Worm (Caenorhabditis elegans) whole organism, L4 larva: ENCODE results near the gene swsn-6.
A peak's percentile ranks its signal among the peaks of the same experiment; 100 is the strongest.

Source experiments
- D1046.2 ChIP-seq: fragments of 200-800 bp; sonication (Bioruptor generic); IDR thresholded peaks from 2 replicates; pipeline ENCODE4 v1.3.6; 2022; ENCODE audit warnings: missing genetic modification characterization, missing compliant biosample characterization
- F10B5.3 ChIP-seq: sonication (generic microtip); optimal IDR thresholded peaks from 2 replicates; lab custom pipeline; 2016; ENCODE audit warnings: mild to moderate bottlenecking, missing genetic modification characterization, missing compliant biosample characterization
- F44E2.7 ChIP-seq: fragments of 200-800 bp; sonication (Bioruptor generic); IDR thresholded peaks from 2 replicates; pipeline ENCODE4 v2.1.2; 2022; ENCODE audit warnings: missing genetic modification characterization, missing compliant biosample characterization
- F49E8.2 ChIP-seq: sonication (generic microtip); optimal IDR thresholded peaks from 2 replicates; lab custom pipeline; 2016; ENCODE audit warnings: missing compliant biosample characterization, mild to moderate bottlenecking, missing genetic modification characterization, borderline replicate concordance
- T20F7.1 ChIP-seq: fragments of 200-800 bp; sonication (Bioruptor generic); optimal IDR thresholded peaks from 2 replicates; lab custom pipeline; 2018; ENCODE audit warnings: mild to moderate bottlenecking, missing genetic modification characterization, missing compliant biosample characterization
- ceh-44 ChIP-seq: fragments of 200-800 bp; sonication (Bioruptor generic); IDR thresholded peaks from 2 replicates; pipeline ENCODE4 v1.3.6; 2022; ENCODE audit warnings: missing genetic modification reagents, missing genetic modification characterization, missing compliant biosample characterization
- ctbp-1 ChIP-seq: fragments of 200-800 bp; sonication (Bioruptor generic); IDR thresholded peaks from 2 replicates; pipeline ENCODE4 v1.3.6; 2022; ENCODE audit warnings: missing genetic modification reagents, missing genetic modification characterization, missing compliant biosample characterization
- daf-12 ChIP-seq: fragments of 150-350 bp; optimal IDR thresholded peaks from 2 replicates; lab custom pipeline; 2014; ENCODE audit warnings: missing biosample characterization, missing genetic modification reagents, missing genetic modification characterization
- dmd-8 ChIP-seq: fragments of 200-800 bp; sonication (Bioruptor generic); IDR thresholded peaks from 2 replicates; pipeline ENCODE4 v1.3.6; 2022; ENCODE audit warnings: missing genetic modification characterization, missing compliant biosample characterization
- dpl-1 ChIP-seq: fragments of 150-350 bp; optimal IDR thresholded peaks from 2 replicates; lab custom pipeline; 2014; ENCODE audit warnings: missing biosample characterization, missing genetic modification reagents, missing genetic modification characterization
- duxl-1 ChIP-seq: sonication (generic microtip); optimal IDR thresholded peaks from 2 replicates; lab custom pipeline; 2016; ENCODE audit warnings: mild to moderate bottlenecking, missing genetic modification characterization, moderate library complexity, missing compliant biosample characterization; ENCODE audit not compliant: poor library complexity
- egl-43 ChIP-seq: fragments of 200-800 bp; sonication (Bioruptor generic); IDR thresholded peaks from 2 replicates; pipeline ENCODE4 v1.3.6; 2022; ENCODE audit warnings: missing genetic modification reagents, missing genetic modification characterization, missing compliant biosample characterization
- fos-1 ChIP-seq: fragments of 150-350 bp; optimal IDR thresholded peaks from 2 replicates; lab custom pipeline; 2014; ENCODE audit warnings: missing biosample characterization, missing genetic modification characterization
- hif-1 ChIP-seq, 2 experiments: sonication (generic microtip); optimal IDR thresholded peaks; 2 replicates each; lab custom pipeline; 2016 to 2017; ENCODE audit warnings: missing compliant biosample characterization in 2 of 2, missing genetic modification characterization in 2 of 2, missing genetic modification reagents in 2 of 2, missing genotype in 2 of 2, mild to moderate bottlenecking in 1 of 2
- hlh-30 ChIP-seq: sonication (generic microtip); optimal IDR thresholded peaks from 2 replicates; lab custom pipeline; 2017; ENCODE audit warnings: antibody characterized with exemption, mild to moderate bottlenecking, missing genetic modification characterization, missing compliant biosample characterization; ENCODE audit not compliant: insufficient read depth
- lin-39 ChIP-seq: fragments of 150-350 bp; optimal IDR thresholded peaks from 2 replicates; lab custom pipeline; 2014; ENCODE audit warnings: missing biosample characterization, missing genetic modification reagents, missing genetic modification characterization
- madf-5 ChIP-seq, 2 experiments: fragments of 200-800 bp; sonication (Bioruptor generic); IDR thresholded peaks; 2 replicates each; pipeline ENCODE4 v1.3.6; 2022; ENCODE audit warnings: missing compliant biosample characterization in 2 of 2, missing genetic modification characterization in 2 of 2
- mdl-1 ChIP-seq, 2 experiments: fragments of 150-350 bp in 1 of 2; sonication (generic microtip) in 1 of 2; optimal IDR thresholded peaks; 2 replicates each; lab custom pipeline; 2014 to 2017; ENCODE audit warnings: missing biosample characterization in 2 of 2, missing genetic modification characterization in 2 of 2
- mes-2 ChIP-seq: sonication (generic microtip); optimal IDR thresholded peaks from 2 replicates; lab custom pipeline; 2016; ENCODE audit warnings: missing genotype, mild to moderate bottlenecking, missing genetic modification characterization, missing compliant biosample characterization; ENCODE audit not compliant: poor library complexity, severe bottlenecking
- mxl-2 ChIP-seq: fragments of 200-800 bp; sonication (Bioruptor generic); conservative IDR thresholded peaks from 2 replicates; pipeline ENCODE4 v1.3.6; 2022; ENCODE audit warnings: missing genetic modification reagents, missing genetic modification characterization, missing compliant biosample characterization
- nhr-10 ChIP-seq: fragments of 150-350 bp; optimal IDR thresholded peaks from 2 replicates; lab custom pipeline; 2014; ENCODE audit warnings: missing biosample characterization, missing genetic modification characterization
- nhr-111 ChIP-seq: fragments of 200-800 bp; sonication (Bioruptor generic); optimal IDR thresholded peaks from 2 replicates; lab custom pipeline; 2018; ENCODE audit warnings: mild to moderate bottlenecking, missing genetic modification characterization, missing compliant biosample characterization
- nhr-25 ChIP-seq: sonication (generic microtip); optimal IDR thresholded peaks from 2 replicates; lab custom pipeline; 2017; ENCODE audit warnings: missing genetic modification characterization, mild to moderate bottlenecking, missing compliant biosample characterization, antibody characterized with exemption, moderate library complexity, borderline replicate concordance; ENCODE audit not compliant: insufficient read depth
- nhr-28 ChIP-seq: fragments of 150-350 bp; optimal IDR thresholded peaks from 2 replicates; lab custom pipeline; 2014; ENCODE audit warnings: missing biosample characterization, missing genetic modification characterization
- nhr-41 ChIP-seq: fragments of 200-800 bp; sonication (Bioruptor generic); IDR thresholded peaks from 2 replicates; pipeline ENCODE4 v1.3.6; 2022; ENCODE audit warnings: missing genetic modification reagents, missing genetic modification characterization, missing compliant biosample characterization
- nhr-6 ChIP-seq: fragments of 150-350 bp; optimal IDR thresholded peaks from 2 replicates; lab custom pipeline; 2014; ENCODE audit warnings: missing biosample characterization, missing genetic modification characterization
- set-16 ChIP-seq: fragments of 200-800 bp; sonication (Bioruptor generic); IDR thresholded peaks from 2 replicates; pipeline ENCODE4 v1.3.6; 2022; ENCODE audit warnings: missing genetic modification reagents, missing genetic modification characterization, missing compliant biosample characterization
- skn-1 ChIP-seq: fragments of 150-350 bp; optimal IDR thresholded peaks from 2 replicates; lab custom pipeline; 2014; ENCODE audit warnings: missing biosample characterization, missing genetic modification characterization
- spr-1 ChIP-seq: sonication (generic microtip); optimal IDR thresholded peaks from 2 replicates; lab custom pipeline; 2016; ENCODE audit warnings: mild to moderate bottlenecking, missing genetic modification characterization, missing compliant biosample characterization
- spr-3 ChIP-seq: fragments of 200-800 bp; sonication (Bioruptor generic); optimal IDR thresholded peaks from 2 replicates; lab custom pipeline; 2018; ENCODE audit warnings: mild to moderate bottlenecking, missing genetic modification characterization, missing compliant biosample characterization
- unc-62 ChIP-seq, 3 experiments: fragments of 150-350 bp in 1 of 3; sonication (generic microtip); optimal IDR thresholded peaks in 2 of 3; peaks in 1 of 3; 1 replicate in 1 of 3; 2 replicates in 2 of 3; lab custom pipeline; 2014 to 2017; ENCODE audit warnings: missing biosample characterization in 3 of 3, missing genetic modification characterization in 3 of 3, missing genetic modification reagents in 3 of 3, missing genotype in 1 of 3
- vab-7 ChIP-seq: fragments of 200-800 bp; sonication (Bioruptor generic); IDR thresholded peaks from 2 replicates; pipeline ENCODE4 v1.3.6; 2022; ENCODE audit warnings: missing genetic modification reagents, missing genetic modification characterization, missing compliant biosample characterization
- zfp-2 ChIP-seq: sonication (generic microtip); optimal IDR thresholded peaks from 2 replicates; lab custom pipeline; 2016; ENCODE audit warnings: mild to moderate bottlenecking, missing genetic modification characterization, missing compliant biosample characterization
- ztf-11 ChIP-seq: fragments of 150-350 bp; optimal IDR thresholded peaks from 2 replicates; lab custom pipeline; 2014; ENCODE audit warnings: missing biosample characterization, missing genetic modification characterization

swsn-6 gene

ce11 chrIV:5396769-5397168 is 1.9 kb downstream of the swsn-6 start, which contains the start of gene ZK616.3 (continued):
- no peak for TF ChIP-seq ctbp-1 (GFP tag; lab: Robert Waterston, UW)

DNA sequence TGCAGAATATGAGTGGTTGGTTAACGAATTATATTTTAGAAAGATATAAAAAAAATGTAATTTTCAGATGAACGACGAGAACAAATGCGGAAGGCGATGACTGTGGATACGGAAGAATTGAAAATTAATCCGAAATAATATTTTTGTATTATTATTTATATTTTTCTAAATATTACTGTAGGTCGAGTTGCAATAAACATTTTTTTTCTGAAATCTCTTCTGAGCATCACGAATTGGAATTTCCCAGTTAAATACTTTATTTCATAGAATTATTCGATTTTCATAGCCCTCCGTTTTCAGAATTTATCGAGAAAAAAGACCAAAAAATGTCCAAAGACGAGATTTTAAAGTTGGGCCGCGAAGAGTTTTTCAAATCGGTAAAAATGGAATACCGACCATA is 2.7 kb downstream of the swsn-6 start, which contains the start of gene ZK616.2:
Gene ZK616.2 (plus strand): TSS at position 301 of the 400 bp plus-strand sequence.
- TF ChIP-seq ztf-11 (no peak), nhr-28 (no peak), daf-12 (tag; lab: Kevin White, UChicago) (no peak), duxl-1 (tag; lab: Kevin White, UChicago) (no peak), lin-39 (tag; lab: Kevin White, UChicago) (no peak), mxl-2 (no peak), F10B5.3 (tag; lab: Kevin White, UChicago) (no peak), F44E2.7 (GFP tag; lab: Robert Waterston, UW) (no peak), zfp-2 (tag; lab: Kevin White, UChicago) (no peak), fos-1 (no peak), ceh-44 (GFP tag; lab: Robert Waterston, UW) (no peak), F49E8.2 (tag; lab: Kevin White, UChicago) (no peak), dmd-8 (GFP tag; lab: Robert Waterston, UW) (no peak), hif-1 (tag; optimal IDR thresholded peaks at IDR 0.05; lab: Kevin White, UChicago) (no peak), T20F7.1 (GFP tag; lab: Kevin White, UChicago) (no peak), nhr-10 (tag; lab: Kevin White, UChicago) (no peak), nhr-25 (tag; lab: Kevin White, UChicago) (no peak)

ce11 chrIV:5400609-5401008 is 5.8 kb downstream of the swsn-6 start, which contains the start of gene ZK616.1:
Gene ZK616.1, plus strand, starts transcription at chrIV:5400909.
- TF ChIP-seq egl-43 (no peak), unc-62 (GFP tag; optimal IDR thresholded peaks at IDR 0.05 in 1 of 2; lab: Kevin White, UChicago) (peak in 1 of 2 experiments; percentile 16), unc-62 (tag; optimal IDR thresholded peaks at IDR 0.05; lab: Kevin White, UChicago) (no peak)

DNA sequence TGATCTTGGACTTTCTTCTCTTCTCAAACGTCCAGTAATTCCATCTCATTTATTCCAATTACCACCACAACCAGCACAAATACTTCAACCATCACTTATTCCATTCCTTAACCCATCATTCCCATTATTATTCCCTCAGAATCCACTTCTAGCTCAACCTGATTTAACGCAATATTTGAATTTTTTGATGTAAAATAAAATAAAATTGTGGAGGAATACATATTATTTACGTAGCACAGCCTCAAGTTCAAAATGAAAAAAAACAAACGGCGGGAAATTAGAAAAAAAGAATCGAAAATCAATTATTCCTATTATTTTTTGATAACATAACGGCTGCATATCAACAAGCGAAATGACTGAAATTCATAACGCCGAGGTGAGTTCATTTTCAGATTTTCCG is 10.5 kb downstream of the swsn-6 start, which contains the start of gene ZK616.61:
Gene ZK616.61 (plus strand): TSS at position 301 of the 400 bp plus-strand sequence.
- TF ChIP-seq nhr-41 (GFP tag; lab: Robert Waterston, UW), result no peak
- TF ChIP-seq madf-5 (GFP tag; IDR thresholded peaks at IDR 0.05; lab: Robert Waterston, UW), result no peak
- TF ChIP-seq mdl-1 (tag; optimal IDR thresholded peaks at IDR 0.05; lab: Kevin White, UChicago), result no peak
- TF ChIP-seq lin-39 (tag; lab: Kevin White, UChicago), result no peak
- TF ChIP-seq ceh-44 (GFP tag; lab: Robert Waterston, UW), result no peak
- no peak for TF ChIP-seq spr-1 (tag; lab: Kevin White, UChicago)
- no peak for TF ChIP-seq set-16 (GFP tag; lab: Robert Waterston, UW)
- TF ChIP-seq mes-2 (tag; lab: Kevin White, UChicago), result no peak
- TF ChIP-seq D1046.2 (GFP tag; lab: Robert Waterston, UW), result no peak
- TF ChIP-seq vab-7 (GFP tag; lab: Robert Waterston, UW), result no peak
- no peak for TF ChIP-seq nhr-111 (GFP tag; lab: Kevin White, UChicago)
- TF ChIP-seq skn-1 (tag; lab: Kevin White, UChicago), result no peak
- TF ChIP-seq spr-3 (GFP tag; lab: Kevin White, UChicago), result no peak
- TF ChIP-seq nhr-6, result no peak
- no peak for TF ChIP-seq dpl-1 (GFP tag; lab: Kevin White, UChicago)
- no peak for TF ChIP-seq hlh-30 (tag; lab: Kevin White, UChicago)
